Fruit fly (Drosophila melanogaster) whole organism, embryonic: ENCODE data around the gene CG3457.

ENCODE experiments used
- Ada2b ChIP-seq: fragments of 200-800 bp; sonication (Bioruptor generic); IDR thresholded peaks from 2 replicates; pipeline ENCODE4 v1.3.6; 2022; ENCODE audit warnings: missing biosample characterization, missing genetic modification characterization
- Antp ChIP-seq: fragments of 200-800 bp; sonication (Bioruptor generic); optimal IDR thresholded peaks from 3 replicates; lab custom pipeline; 2016; ENCODE audit warnings: missing biosample characterization, missing genetic modification characterization
- CG10543 ChIP-seq: fragments of 200-800 bp; sonication (Bioruptor generic); optimal IDR thresholded peaks from 3 replicates; lab custom pipeline; 2017; ENCODE audit warnings: missing biosample characterization, mild to moderate bottlenecking, missing genetic modification characterization, moderate library complexity
- CG10565 ChIP-seq: fragments of 200-800 bp; sonication (Bioruptor generic); optimal IDR thresholded peaks from 3 replicates; lab custom pipeline; 2016; ENCODE audit warnings: missing biosample characterization, mild to moderate bottlenecking, missing genetic modification characterization
- CG10959 ChIP-seq: fragments of 200-800 bp; sonication (Bioruptor generic); IDR thresholded peaks from 2 replicates; pipeline ENCODE4 v1.3.6; 2022; ENCODE audit warnings: missing biosample characterization, missing genetic modification characterization
- CG11504 ChIP-seq: fragments of 200-800 bp; sonication (Bioruptor generic); optimal IDR thresholded peaks from 3 replicates; lab custom pipeline; 2019; ENCODE audit warnings: missing biosample characterization, mild to moderate bottlenecking, missing genetic modification characterization, moderate library complexity
- CG12219 ChIP-seq: fragments of 200-800 bp; sonication (Bioruptor generic); optimal IDR thresholded peaks from 3 replicates; lab custom pipeline; 2018; ENCODE audit warnings: missing biosample characterization, mild to moderate bottlenecking, missing genetic modification characterization
- CG13287 ChIP-seq: fragments of 200-800 bp; sonication (Bioruptor generic); IDR thresholded peaks from 2 replicates; pipeline ENCODE4 v1.3.6; 2022; ENCODE audit warnings: missing biosample characterization, missing genetic modification characterization; ENCODE audit not compliant: partially characterized antibody
- CG14710 ChIP-seq: fragments of 200-800 bp; sonication (Bioruptor generic); optimal IDR thresholded peaks from 3 replicates; lab custom pipeline; 2019; ENCODE audit warnings: missing biosample characterization, mild to moderate bottlenecking, missing genetic modification characterization, moderate library complexity
- CG17361 ChIP-seq: fragments of 200-800 bp; sonication (Bioruptor generic); IDR thresholded peaks from 3 replicates; pipeline ENCODE4 v1.3.6; 2022; ENCODE audit warnings: missing biosample characterization, missing genetic modification characterization
- CG18619 ChIP-seq: fragments of 200-800 bp; sonication (Bioruptor generic); optimal IDR thresholded peaks from 3 replicates; lab custom pipeline; 2017; ENCODE audit warnings: missing biosample characterization, mild to moderate bottlenecking, missing genetic modification characterization
- CG3995 ChIP-seq: fragments of 200-800 bp; sonication (Bioruptor generic); optimal IDR thresholded peaks from 3 replicates; lab custom pipeline; 2016; ENCODE audit warnings: missing biosample characterization, missing genetic modification characterization
- CG5245 ChIP-seq: fragments of 200-800 bp; sonication (Bioruptor generic); optimal IDR thresholded peaks from 3 replicates; lab custom pipeline; 2016; ENCODE audit warnings: missing biosample characterization, missing genetic modification characterization
- CG8478 ChIP-seq: fragments of >200 bp; optimal IDR thresholded peaks from 2 replicates; lab custom pipeline; 2018
- Dbx ChIP-seq: fragments of 200-800 bp; sonication (Bioruptor generic); IDR thresholded peaks from 3 replicates; pipeline ENCODE4 v1.3.6; 2022; ENCODE audit warnings: missing biosample characterization, missing genetic modification characterization
- Dll ChIP-seq: fragments of 200-800 bp; sonication (Bioruptor generic); IDR thresholded peaks from 4 replicates; pipeline ENCODE4 v1.3.6; 2022; ENCODE audit warnings: missing biosample characterization, missing genetic modification characterization; ENCODE audit not compliant: partially characterized antibody
- Elba2 ChIP-seq: fragments of 200-800 bp; sonication (Bioruptor generic); optimal IDR thresholded peaks from 3 replicates; lab custom pipeline; 2016; ENCODE audit warnings: missing biosample characterization, missing genetic modification characterization
- HmgZ ChIP-seq: fragments of 200-800 bp; sonication (Bioruptor generic); optimal IDR thresholded peaks from 2 replicates; lab custom pipeline; 2018; ENCODE audit warnings: missing biosample characterization, mild to moderate bottlenecking, missing genetic modification characterization
- Hmx ChIP-seq: fragments of 200-800 bp; sonication (Bioruptor generic); optimal IDR thresholded peaks from 2 replicates; lab custom pipeline; 2016; ENCODE audit warnings: missing biosample characterization, missing genetic modification characterization
- Hsf ChIP-seq: fragments of 200-800 bp; sonication (Bioruptor generic); optimal IDR thresholded peaks from 3 replicates; lab custom pipeline; 2016; ENCODE audit warnings: missing biosample characterization, missing genetic modification characterization
- NK7.1 ChIP-seq: fragments of 200-800 bp; sonication (Bioruptor generic); optimal IDR thresholded peaks from 3 replicates; lab custom pipeline; 2016; ENCODE audit warnings: missing biosample characterization, missing genetic modification characterization
- Nf-YB ChIP-seq: fragments of 200-800 bp; sonication (Bioruptor generic); optimal IDR thresholded peaks from 3 replicates; lab custom pipeline; 2019; ENCODE audit warnings: missing biosample characterization, mild to moderate bottlenecking, missing genetic modification characterization, moderate library complexity
- Sox102F ChIP-seq: fragments of 200-800 bp; sonication (Bioruptor generic); optimal IDR thresholded peaks from 2 replicates; lab custom pipeline; 2018; ENCODE audit warnings: missing biosample characterization, mild to moderate bottlenecking, missing genetic modification characterization, moderate library complexity
- Spps ChIP-seq: fragments of 200-800 bp; sonication (Bioruptor generic); optimal IDR thresholded peaks from 2 replicates; lab custom pipeline; 2018; ENCODE audit warnings: missing biosample characterization, mild to moderate bottlenecking, missing genetic modification characterization
- Trl ChIP-seq, 3 experiments: fragments of >200 bp in 2 of 3; fragments of 200-800 bp in 1 of 3; sonication (Bioruptor generic) in 1 of 3; optimal IDR thresholded peaks; 2 replicates in 1 of 3; 3 replicates in 2 of 3; lab custom pipeline; 2016 to 2017; ENCODE audit warnings: missing biosample characterization in 1 of 3, missing genetic modification characterization in 1 of 3
- Usf ChIP-seq: fragments of 200-800 bp; sonication (Bioruptor generic); optimal IDR thresholded peaks from 2 replicates; lab custom pipeline; 2017; ENCODE audit warnings: missing genotype, missing biosample characterization, missing genetic modification characterization
- cwo ChIP-seq: fragments of 200-800 bp; sonication (Bioruptor generic); optimal IDR thresholded peaks from 3 replicates; lab custom pipeline; 2017; ENCODE audit warnings: missing biosample characterization, missing genetic modification characterization, mild to moderate bottlenecking, moderate library complexity, missing genetic modification reagents
- da ChIP-seq: fragments of 200-800 bp; sonication (Bioruptor generic); optimal IDR thresholded peaks from 2 replicates; lab custom pipeline; 2016; ENCODE audit warnings: missing biosample characterization, missing genetic modification characterization
- dan ChIP-seq: fragments of 200-800 bp; sonication (Bioruptor generic); IDR thresholded peaks from 2 replicates; pipeline ENCODE4 v1.3.6; 2022; ENCODE audit warnings: missing biosample characterization, missing genetic modification characterization
- danr ChIP-seq: fragments of 200-800 bp; sonication (Bioruptor generic); IDR thresholded peaks from 2 replicates; pipeline ENCODE4 v1.3.6; 2022; ENCODE audit warnings: missing biosample characterization, missing genetic modification characterization
- dati ChIP-seq: fragments of 200-800 bp; sonication (Bioruptor generic); IDR thresholded peaks from 2 replicates; pipeline ENCODE4 v1.3.6; 2022; ENCODE audit warnings: missing biosample characterization, missing genetic modification characterization
- dmrt99B ChIP-seq: fragments of 200-800 bp; sonication (Bioruptor generic); optimal IDR thresholded peaks from 2 replicates; lab custom pipeline; 2018; ENCODE audit warnings: missing biosample characterization, mild to moderate bottlenecking, missing genetic modification characterization, moderate library complexity
- fru ChIP-seq: fragments of >200 bp; optimal IDR thresholded peaks from 2 replicates; lab custom pipeline; 2017
- fu2 ChIP-seq: fragments of 200-800 bp; sonication (Bioruptor generic); optimal IDR thresholded peaks from 2 replicates; lab custom pipeline; 2016; ENCODE audit warnings: missing biosample characterization, missing genetic modification characterization
- insv ChIP-seq, 2 experiments: fragments of 200-800 bp; sonication (Bioruptor generic); optimal IDR thresholded peaks; 3 replicates each; lab custom pipeline; 2016 to 2018; ENCODE audit warnings: missing biosample characterization in 2 of 2, missing genetic modification characterization in 2 of 2
- ken ChIP-seq: fragments of 200-800 bp; sonication (Bioruptor generic); IDR thresholded peaks from 3 replicates; pipeline ENCODE4 v1.3.6; 2022; ENCODE audit warnings: missing biosample characterization, missing genetic modification characterization
- lbe ChIP-seq: fragments of 200-800 bp; sonication (Bioruptor generic); optimal IDR thresholded peaks from 2 replicates; lab custom pipeline; 2016; ENCODE audit warnings: missing biosample characterization, mild to moderate bottlenecking, missing genetic modification characterization
- lilli ChIP-seq: fragments of 200-800 bp; sonication (Bioruptor generic); optimal IDR thresholded peaks from 3 replicates; lab custom pipeline; 2016; ENCODE audit warnings: missing biosample characterization, missing genetic modification characterization
- odd ChIP-seq: fragments of 200-800 bp; sonication (Bioruptor generic); optimal IDR thresholded peaks from 2 replicates; lab custom pipeline; 2017; ENCODE audit warnings: missing biosample characterization, mild to moderate bottlenecking, missing genetic modification characterization
- sens ChIP-seq: fragments of 200-800 bp; sonication (Bioruptor generic); peaks from one replicate; lab custom pipeline; 2016; ENCODE audit warnings: missing biosample characterization, missing genetic modification characterization
- slbo ChIP-seq: fragments of 200-800 bp; sonication (Bioruptor generic); IDR thresholded peaks from 2 replicates; pipeline ENCODE4 v1.3.6; 2022; ENCODE audit warnings: missing biosample characterization, missing genetic modification characterization
- sna ChIP-seq: fragments of 200-800 bp; sonication (Bioruptor generic); IDR thresholded peaks from 2 replicates; pipeline ENCODE4 v1.3.6; 2022; ENCODE audit warnings: missing biosample characterization, missing genetic modification characterization; ENCODE audit not compliant: partially characterized antibody
- so ChIP-seq: fragments of 200-800 bp; sonication (Bioruptor generic); IDR thresholded peaks from 3 replicates; pipeline ENCODE4 v1.3.6; 2022; ENCODE audit warnings: missing biosample characterization, missing genetic modification characterization
- tap ChIP-seq: fragments of 200-800 bp; optimal IDR thresholded peaks from 3 replicates; lab custom pipeline; 2019; ENCODE audit warnings: missing biosample characterization, mild to moderate bottlenecking, missing genetic modification characterization, moderate library complexity
- unpg ChIP-seq: fragments of 200-800 bp; sonication (Bioruptor generic); optimal IDR thresholded peaks from 3 replicates; lab custom pipeline; 2018; ENCODE audit warnings: missing biosample characterization, mild to moderate bottlenecking, missing genetic modification characterization, moderate library complexity
- usp ChIP-seq: fragments of >200 bp; optimal IDR thresholded peaks from 2 replicates; lab custom pipeline; 2017; ENCODE audit warnings: missing biosample characterization, missing genetic modification characterization
- vfl ChIP-seq: fragments of 200-800 bp; sonication (Bioruptor generic); optimal IDR thresholded peaks from 2 replicates; lab custom pipeline; 2016; ENCODE audit warnings: missing biosample characterization, missing genetic modification characterization
- yki ChIP-seq: fragments of >200 bp; optimal IDR thresholded peaks from 3 replicates; lab custom pipeline; 2018
- zen ChIP-seq: fragments of 200-800 bp; sonication (Bioruptor generic); optimal IDR thresholded peaks from 3 replicates; lab custom pipeline; 2018; ENCODE audit warnings: missing biosample characterization, mild to moderate bottlenecking, missing genetic modification characterization, moderate library complexity

CG3457 gene

DNA sequence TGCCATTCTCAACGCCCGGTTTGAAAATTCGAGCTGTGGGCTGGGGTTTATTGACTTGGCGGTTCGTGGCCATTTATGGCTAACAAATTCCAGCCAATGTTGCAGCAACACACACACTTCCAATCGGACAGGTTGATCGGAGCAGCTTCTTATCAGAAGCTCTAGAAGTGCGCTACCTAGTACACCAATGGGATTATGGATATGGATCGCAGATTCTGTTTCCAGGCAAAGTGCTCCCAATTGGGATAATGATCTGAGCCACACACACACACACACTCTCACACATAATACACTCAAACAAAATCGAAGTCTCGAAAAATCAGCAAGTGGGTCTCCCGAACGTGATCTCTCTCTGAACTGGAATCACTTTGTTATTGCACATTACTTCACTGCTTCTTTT is 34.0 kb downstream of the CG3457 start:
- TF ChIP-seq Elba2 (GFP tag; lab: Kevin White, UChicago): peak; percentile 61
- TF ChIP-seq insv (GFP tag; optimal IDR thresholded peaks at IDR 0.05; lab: Kevin White, UChicago): peak; percentile 57 to 95
- TF ChIP-seq sens (GFP tag; lab: Kevin White, UChicago): no peak
- TF ChIP-seq da (GFP tag; lab: Kevin White, UChicago): no peak
- TF ChIP-seq CG11504 (tag; lab: Kevin White, UChicago): peak; percentile 41
- TF ChIP-seq cwo (GFP tag; lab: Kevin White, UChicago): no peak
- TF ChIP-seq zen (tag; lab: Kevin White, UChicago): peak; percentile 18

DNA sequence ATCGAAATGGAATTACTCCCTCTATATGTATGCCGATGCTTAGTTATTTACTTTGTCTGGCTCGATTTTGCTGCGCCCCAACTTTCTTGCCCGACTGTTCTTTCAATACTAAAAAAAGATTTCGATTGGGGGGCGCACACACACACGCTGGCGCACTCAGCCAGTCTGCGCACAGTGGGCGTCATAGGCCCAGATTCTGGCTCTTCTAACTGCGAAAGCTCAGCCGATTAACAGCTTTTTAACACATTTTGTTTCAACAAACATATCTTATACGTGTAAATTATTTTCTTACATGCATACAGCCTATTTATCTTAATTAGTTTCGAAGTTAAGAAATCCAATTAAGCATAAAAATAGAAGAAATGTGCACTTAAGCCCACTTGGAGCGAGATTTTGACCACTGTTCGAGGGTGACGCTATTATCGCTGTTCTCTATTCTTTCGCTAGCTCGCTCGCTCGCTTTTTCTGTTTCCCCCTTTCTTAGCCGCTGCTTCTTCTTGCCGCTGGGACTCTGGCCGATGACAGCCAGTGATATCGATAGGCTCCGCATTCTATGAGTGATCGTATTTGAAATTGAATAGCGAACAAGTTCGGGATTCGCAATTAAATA is 34.7 kb downstream of the CG3457 start, which contains the start of gene Vinc:
Gene Vinc (minus strand): TSS at position 387 of the 610 bp plus-strand sequence.
- TF ChIP-seq CG10565 (GFP tag; lab: Kevin White, UChicago) (no peak), Usf (GFP tag; lab: Kevin White, UChicago) (peak; percentile 36), Sox102F (GFP tag; lab: Kevin White, UChicago) (no peak), unpg (GFP tag; lab: Kevin White, UChicago) (peak; percentile 73), dati (GFP tag; lab: Robert Waterston, UW) (no peak), dan (GFP tag; lab: Robert Waterston, UW) (no peak), CG10543 (peak; percentile 96), yki (lab: Kevin White, UChicago) (no peak), fru (no peak), NK7.1 (GFP tag; lab: Kevin White, UChicago) (peak; percentile 80), lilli (GFP tag; lab: Kevin White, UChicago) (peak; percentile 81), CG3995 (GFP tag; lab: Kevin White, UChicago) (peak; percentile 41), CG10959 (GFP tag; lab: Robert Waterston, UW) (peak; percentile 62), CG12219 (peak; percentile 90), ken (GFP tag; lab: Robert Waterston, UW) (peak; percentile 61; the same call in 1 of the 3 replicates), Hmx (GFP tag; lab: Kevin White, UChicago) (peak; percentile 76), Antp (GFP tag; lab: Kevin White, UChicago) (peak; percentile 91), Ada2b (GFP tag; lab: Robert Waterston, UW) (peak; percentile 77), Trl (optimal IDR thresholded peaks at IDR 0.05; lab: Kevin White, UChicago) (peak in 1 of 2 experiments; percentile 49), Trl (GFP tag; optimal IDR thresholded peaks at IDR 0.05; lab: Kevin White, UChicago) (peak; percentile 93), danr (peak; percentile 76), CG18619 (peak; percentile 83), dmrt99B (tag; lab: Kevin White, UChicago) (peak; percentile 80), CG13287 (GFP tag; lab: Robert Waterston, UW) (peak; percentile 35), Spps (tag; lab: Kevin White, UChicago) (peak; percentile 74), lbe (GFP tag; lab: Kevin White, UChicago) (peak; percentile 75), usp (GFP tag; lab: Kevin White, UChicago) (no peak), Hsf (GFP tag; lab: Kevin White, UChicago) (peak; percentile 57), HmgZ (tag; lab: Kevin White, UChicago) (peak; percentile 88), CG8478 (no peak), tap (tag; lab: Kevin White, UChicago) (peak; percentile 82), odd (no peak), Dbx (GFP tag; lab: Robert Waterston, UW) (peak; percentile 89), fu2 (GFP tag; lab: Kevin White, UChicago) (peak; percentile 33), slbo (GFP tag; lab: Robert Waterston, UW) (peak; percentile 78), CG5245 (peak; percentile 67), sna (no peak), sens (GFP tag; lab: Kevin White, UChicago) (peak; percentile 98), CG14710 (peak; percentile 83), so (peak; percentile 88), Nf-YB (peak; percentile 62), CG17361 (GFP tag; lab: Robert Waterston, UW) (peak; percentile 94), vfl (GFP tag; lab: Kevin White, UChicago) (peak; percentile 63), Dll (GFP tag; lab: Robert Waterston, UW) (peak; percentile 50; the same call in 2 of the 4 replicates)
